Fruit fly (Drosophila melanogaster): ENCODE measurements around the gene sfl.
A peak's percentile ranks its signal among the peaks of the same experiment; 100 is the strongest.

Gene sfl

DNA sequence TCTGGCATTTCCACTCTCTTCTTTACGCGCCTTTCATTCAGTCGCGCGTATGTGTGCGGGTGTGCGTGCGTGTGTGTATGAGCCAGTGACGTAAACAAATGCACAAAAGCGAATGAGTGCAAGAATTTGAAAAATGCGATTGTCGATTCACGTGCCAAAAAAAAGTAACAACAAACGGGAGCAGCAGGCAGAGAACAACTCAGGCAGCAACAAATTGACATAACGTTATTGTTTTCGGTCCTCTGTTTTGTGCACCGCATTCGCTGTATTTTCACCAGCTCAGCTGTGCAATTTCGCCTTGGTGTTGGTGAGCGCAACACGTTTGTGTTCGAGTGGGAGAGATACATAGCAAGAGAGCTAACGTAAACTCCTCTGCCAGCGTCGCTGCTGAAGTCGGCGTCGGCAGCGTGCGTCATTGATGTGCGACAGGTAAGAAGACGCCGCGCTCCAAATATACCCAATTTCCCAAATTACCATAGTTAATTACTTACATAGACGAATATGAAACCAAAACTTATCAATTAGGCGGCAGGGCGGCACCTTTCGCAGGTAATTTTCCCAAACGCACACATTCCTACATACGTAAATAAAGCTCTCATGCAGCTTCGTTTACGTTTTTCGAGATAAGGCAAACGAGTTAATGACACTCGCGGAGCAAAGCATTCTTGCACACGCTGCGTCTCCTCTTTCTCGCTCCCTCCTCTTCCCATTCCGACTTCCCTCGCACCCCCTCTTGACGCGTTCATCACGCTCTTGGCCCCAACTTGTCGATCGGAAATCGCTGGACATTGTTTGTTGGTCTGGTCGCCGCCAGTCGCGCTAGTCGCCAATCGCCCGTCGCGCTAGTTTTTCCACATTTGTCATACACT lies 807 bp downstream of the sfl start (continued):
- TF ChIP-seq row (GFP tag; IDR thresholded peaks at IDR 0.05), result no peak
- no peak for TF ChIP-seq fd3F (GFP tag; optimal IDR thresholded peaks at IDR 0.05)
- TF ChIP-seq Asciz (GFP tag; optimal IDR thresholded peaks at IDR 0.05), result no peak
- no peak for TF ChIP-seq TFAM (GFP tag; optimal IDR thresholded peaks at IDR 0.05)
- TF ChIP-seq gro (GFP tag; optimal IDR thresholded peaks at IDR 0.05), result no peak
- TF ChIP-seq her (GFP tag; optimal IDR thresholded peaks at IDR 0.05), result no peak
- no peak for TF ChIP-seq sim (GFP tag; IDR thresholded peaks at IDR 0.05)
- TF ChIP-seq sisA (GFP tag; IDR thresholded peaks at IDR 0.05), result no peak
- peak; percentile 95 for TF ChIP-seq Hr39 (optimal IDR thresholded peaks at IDR 0.05)
- no peak for TF ChIP-seq Atf3 (GFP tag; optimal IDR thresholded peaks at IDR 0.05)
- no peak for TF ChIP-seq ro (GFP tag; IDR thresholded peaks at IDR 0.05)
- no peak for TF ChIP-seq p53 (GFP tag; optimal IDR thresholded peaks at IDR 0.05)
- no peak for TF ChIP-seq rib (GFP tag; IDR thresholded peaks at IDR 0.05)
- TF ChIP-seq Sry-β (GFP tag; optimal IDR thresholded peaks at IDR 0.05), result no peak
- TF ChIP-seq gcm2 (GFP tag; optimal IDR thresholded peaks at IDR 0.05), result no peak
- peak; percentile 71 for TF ChIP-seq nerfin-1 (tag; optimal IDR thresholded peaks at IDR 0.05)
- TF ChIP-seq Adf1 (GFP tag; IDR thresholded peaks at IDR 0.05), result peak; percentile 82
- TF ChIP-seq Side (GFP tag; optimal IDR thresholded peaks at IDR 0.05), result no peak
- no peak for TF ChIP-seq prd (optimal IDR thresholded peaks at IDR 0.05)
- TF ChIP-seq prd (GFP tag; IDR thresholded peaks at IDR 0.05), result no peak
- TF ChIP-seq gce (GFP tag; IDR thresholded peaks at IDR 0.05), result no peak
- TF ChIP-seq mam (GFP tag; optimal IDR thresholded peaks at IDR 0.05), result no peak
- no peak for TF ChIP-seq phol (tag; optimal IDR thresholded peaks at IDR 0.05)
- TF ChIP-seq ERR (GFP tag; optimal IDR thresholded peaks at IDR 0.05), result no peak
- TF ChIP-seq stwl (tag; optimal IDR thresholded peaks at IDR 0.05), result no peak
- TF ChIP-seq kni (GFP tag; optimal IDR thresholded peaks at IDR 0.05), result peak; percentile 68
- TF ChIP-seq odd (GFP tag; optimal IDR thresholded peaks at IDR 0.05), result no peak
- TF ChIP-seq Hsf (GFP tag; optimal IDR thresholded peaks at IDR 0.05), result no peak
- no peak for TF ChIP-seq grau (tag; optimal IDR thresholded peaks at IDR 0.05)
- no peak for TF ChIP-seq CG8089 (GFP tag; optimal IDR thresholded peaks at IDR 0.05)
- TF ChIP-seq Sox100B (GFP tag; optimal IDR thresholded peaks at IDR 0.05), result no peak
- peak; percentile 81 for TF ChIP-seq sd (tag; optimal IDR thresholded peaks at IDR 0.05)
- TF ChIP-seq CG17328 (GFP tag; IDR thresholded peaks at IDR 0.05), result 0 out of 2 replicates have a peak, but pooled peaks have one; percentile 9
- TF ChIP-seq klu (GFP tag; IDR thresholded peaks at IDR 0.05), result no peak
- no peak for TF ChIP-seq CG32767 (GFP tag; IDR thresholded peaks at IDR 0.05)
- TF ChIP-seq CG12391 (tag; optimal IDR thresholded peaks at IDR 0.05), result no peak
- no peak for TF ChIP-seq Chrac-16 (GFP tag; optimal IDR thresholded peaks at IDR 0.05)
- no peak for TF ChIP-seq cato (GFP tag; optimal IDR thresholded peaks at IDR 0.05; ENCODE audit: borderline replicate concordance)
- 0 out of 2 replicates have a peak, but pooled peaks have one; percentile 15 for TF ChIP-seq CG42726 (GFP tag; IDR thresholded peaks at IDR 0.05; ENCODE audit: partially characterized antibody)
- TF ChIP-seq Myb (GFP tag; optimal IDR thresholded peaks at IDR 0.05), result no peak
- TF ChIP-seq CG12942 (GFP tag; optimal IDR thresholded peaks at IDR 0.05), result no peak
- peak; percentile 21; the same call in 1 of the 2 replicates for TF ChIP-seq nerfin-2 (GFP tag; IDR thresholded peaks at IDR 0.05; ENCODE audit: partially characterized antibody)
- no peak for TF ChIP-seq CG5953 (GFP tag; IDR thresholded peaks at IDR 0.05)
- peak; percentile 62 for TF ChIP-seq Med (GFP tag)
- TF ChIP-seq CG7963 (GFP tag; IDR thresholded peaks at IDR 0.05; ENCODE audit: partially characterized antibody), result no peak
- 0 out of 3 replicates have a peak, but pooled peaks have one; percentile 10 for TF ChIP-seq otp (GFP tag; IDR thresholded peaks at IDR 0.05)
- no peak for TF ChIP-seq CG11398 (GFP tag; optimal IDR thresholded peaks at IDR 0.05)
- no peak for TF ChIP-seq CG3281 (GFP tag; optimal IDR thresholded peaks at IDR 0.05)
- no peak for TF ChIP-seq Dip2 (GFP tag; IDR thresholded peaks at IDR 0.05)
- TF ChIP-seq Hmr (GFP tag; optimal IDR thresholded peaks at IDR 0.05), result no peak
